Fruit fly (Drosophila melanogaster) whole organism, prepupa: ENCODE results near the gene NPFR.

Source experiments
- CG10631 ChIP-seq: fragments of 200-800 bp; sonication (Bioruptor generic); optimal IDR thresholded peaks from 2 replicates; lab custom pipeline; 2016; ENCODE audit warnings: missing biosample characterization, missing genetic modification characterization
- CG16779 ChIP-seq: fragments of 200-800 bp; sonication (Bioruptor generic); optimal IDR thresholded peaks from 3 replicates; lab custom pipeline; 2017; ENCODE audit warnings: missing biosample characterization, mild to moderate bottlenecking, missing genetic modification characterization
- CG31627 ChIP-seq: fragments of 200-800 bp; sonication (Bioruptor generic); optimal IDR thresholded peaks from 3 replicates; lab custom pipeline; 2016; ENCODE audit warnings: missing biosample characterization, missing genetic modification characterization
- CG34406 ChIP-seq: fragments of 200-800 bp; sonication (Bioruptor generic); optimal IDR thresholded peaks from 3 replicates; lab custom pipeline; 2016; ENCODE audit warnings: missing biosample characterization, missing genetic modification characterization
- CG8632 ChIP-seq: fragments of 200-800 bp; sonication (Bioruptor generic); optimal IDR thresholded peaks from 3 replicates; lab custom pipeline; 2016; ENCODE audit warnings: missing biosample characterization, missing genetic modification characterization
- Eip93F ChIP-seq: fragments of 200-800 bp; sonication (Bioruptor generic); optimal IDR thresholded peaks from 2 replicates; lab custom pipeline; 2016; ENCODE audit warnings: missing biosample characterization, mild to moderate bottlenecking, missing genetic modification characterization
- Ets21C ChIP-seq: fragments of 200-800 bp; sonication (Bioruptor generic); optimal IDR thresholded peaks from 3 replicates; lab custom pipeline; 2016; ENCODE audit warnings: missing biosample characterization, missing genetic modification characterization
- Hr4 ChIP-seq: fragments of 200-800 bp; sonication (Bioruptor generic); optimal IDR thresholded peaks from 3 replicates; lab custom pipeline; 2016; ENCODE audit warnings: missing biosample characterization, missing genetic modification characterization
- Sox102F ChIP-seq: fragments of 200-800 bp; sonication (Bioruptor generic); optimal IDR thresholded peaks from 2 replicates; lab custom pipeline; 2016; ENCODE audit warnings: missing biosample characterization, mild to moderate bottlenecking, missing genetic modification characterization
- achi ChIP-seq: fragments of 200-800 bp; sonication (Bioruptor generic); optimal IDR thresholded peaks from 3 replicates; lab custom pipeline; 2016; ENCODE audit warnings: missing biosample characterization, missing genetic modification characterization
- dsx ChIP-seq: fragments of 200-800 bp; optimal IDR thresholded peaks from 3 replicates; lab custom pipeline; 2019; ENCODE audit warnings: missing biosample characterization, mild to moderate bottlenecking, missing genetic modification characterization, moderate library complexity; ENCODE audit not compliant: poor library complexity, severe bottlenecking
- lz ChIP-seq: fragments of 200-800 bp; sonication (Bioruptor generic); optimal IDR thresholded peaks from 3 replicates; lab custom pipeline; 2016; ENCODE audit warnings: missing biosample characterization, missing genetic modification characterization
- ss ChIP-seq, 2 experiments: fragments of 200-800 bp; sonication (Bioruptor generic); optimal IDR thresholded peaks; 2 replicates in 1 of 2; 3 replicates in 1 of 2; lab custom pipeline; 2017 to 2018; ENCODE audit warnings: mild to moderate bottlenecking in 2 of 2, missing biosample characterization in 2 of 2, missing genetic modification characterization in 2 of 2, moderate library complexity in 1 of 2

DNA sequence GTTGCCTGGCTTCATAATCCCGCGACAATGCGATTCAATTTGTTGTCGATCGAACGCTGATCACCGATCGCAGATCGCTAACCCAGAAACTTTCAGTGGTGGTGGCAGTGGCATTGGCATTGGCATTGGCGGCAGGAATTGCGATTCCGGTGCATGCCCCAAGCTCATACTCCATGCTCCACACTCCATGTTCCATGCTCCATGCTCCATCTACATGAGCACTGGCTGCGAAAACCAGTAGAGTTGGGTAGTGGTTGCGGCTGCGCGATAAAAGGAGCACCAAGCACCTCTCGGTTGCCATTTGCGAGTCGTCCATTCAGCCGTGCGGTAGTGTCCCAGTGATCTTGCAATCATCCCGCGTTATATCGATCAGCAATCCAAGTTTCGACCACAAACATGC is 13.9 kb upstream of the NPFR start, which contains the start of gene Osi1:
- TF ChIP-seq dsx (GFP tag; lab: Kevin White, UChicago) (no peak), lz (GFP tag; lab: Kevin White, UChicago) (no peak), achi (GFP tag; lab: Kevin White, UChicago) (no peak), Ets21C (GFP tag; lab: Kevin White, UChicago) (no peak), CG8632 (no peak), Sox102F (GFP tag; lab: Kevin White, UChicago) (no peak), Hr4 (GFP tag; lab: Kevin White, UChicago) (no peak), CG10631 (GFP tag; lab: Kevin White, UChicago) (no peak), Eip93F (no peak), CG34406 (GFP tag; lab: Kevin White, UChicago) (no peak), CG31627 (no peak), ss (GFP tag; optimal IDR thresholded peaks at IDR 0.05; lab: Kevin White, UChicago) (no peak), CG16779 (tag; lab: Kevin White, UChicago) (no peak)
